Worm (Caenorhabditis elegans) whole organism, L1 larva: ENCODE data around the gene srd-47.

Source experiments
- C16A3.4 ChIP-seq: fragments of 150-350 bp; optimal IDR thresholded peaks from 2 replicates; lab custom pipeline; 2014; ENCODE audit warnings: missing biosample characterization, missing genetic modification characterization
- C34B4.2 ChIP-seq: sonication (generic microtip); optimal IDR thresholded peaks from 2 replicates; lab custom pipeline; 2017; ENCODE audit warnings: mild to moderate bottlenecking, missing genetic modification characterization, missing compliant biosample characterization
- F16B12.6 ChIP-seq: fragments of 150-350 bp; optimal IDR thresholded peaks from 2 replicates; lab custom pipeline; 2014; ENCODE audit warnings: missing biosample characterization, missing genetic modification characterization
- Y116A8C.19 ChIP-seq: sonication (generic microtip); optimal IDR thresholded peaks from 2 replicates; lab custom pipeline; 2016; ENCODE audit warnings: missing compliant biosample characterization, missing genetic modification characterization, borderline replicate concordance
- alr-1 ChIP-seq: fragments of 200-800 bp; sonication (Bioruptor generic); optimal IDR thresholded peaks from 2 replicates; lab custom pipeline; 2018; ENCODE audit warnings: borderline replicate concordance, mild to moderate bottlenecking, missing genetic modification characterization, missing compliant biosample characterization
- ama-1 ChIP-seq: fragments of 150-350 bp; optimal IDR thresholded peaks from 2 replicates; lab custom pipeline; 2014
- blmp-1 ChIP-seq: fragments of 150-350 bp; optimal IDR thresholded peaks from 2 replicates; lab custom pipeline; 2014; ENCODE audit warnings: missing biosample characterization, missing genetic modification characterization
- ceh-63 ChIP-seq: fragments of 200-800 bp; sonication (Bioruptor generic); optimal IDR thresholded peaks from 2 replicates; lab custom pipeline; 2018; ENCODE audit warnings: mild to moderate bottlenecking, missing genetic modification characterization, missing compliant biosample characterization
- ceh-82 ChIP-seq, 3 experiments: fragments of 150-350 bp in 1 of 3; sonication (generic microtip) in 2 of 3; optimal IDR thresholded peaks; 2 replicates each; lab custom pipeline; 2014 to 2017; ENCODE audit warnings: missing biosample characterization in 3 of 3, missing genetic modification characterization in 3 of 3
- ceh-90 ChIP-seq: sonication (generic microtip); optimal IDR thresholded peaks from 2 replicates; lab custom pipeline; 2016; ENCODE audit warnings: missing genetic modification characterization, missing compliant biosample characterization
- dpl-1 ChIP-seq, 3 experiments: fragments of 150-350 bp in 2 of 3; sonication (generic microtip) in 1 of 3; optimal IDR thresholded peaks; 2 replicates each; lab custom pipeline; 2014 to 2017; ENCODE audit warnings: missing biosample characterization in 3 of 3, missing genetic modification characterization in 3 of 3, missing genetic modification reagents in 3 of 3
- efl-1 ChIP-seq, 4 experiments: fragments of 150-350 bp; optimal IDR thresholded peaks in 3 of 4; peaks in 1 of 4; 1 replicate in 1 of 4; 2 replicates in 3 of 4; lab custom pipeline; 2014; ENCODE audit warnings: missing biosample characterization in 2 of 4, missing genetic modification characterization in 2 of 4, missing genetic modification reagents in 2 of 4
- efl-3 ChIP-seq: fragments of 200-800 bp; sonication (Bioruptor generic); optimal IDR thresholded peaks from 2 replicates; lab custom pipeline; 2018; ENCODE audit warnings: mild to moderate bottlenecking, missing genetic modification characterization, missing compliant biosample characterization
- elt-3 ChIP-seq, 6 experiments: fragments of 150-350 bp in 1 of 6; sonication (generic microtip); optimal IDR thresholded peaks; 2 replicates each; lab custom pipeline; 2017 to 2018; ENCODE audit warnings: missing biosample characterization in 6 of 6, missing genetic modification characterization in 6 of 6, inconsistent platforms in 1 of 6
- fkh-10 ChIP-seq: sonication (generic microtip); optimal IDR thresholded peaks from 2 replicates; lab custom pipeline; 2017; ENCODE audit warnings: missing biosample characterization, missing genetic modification reagents, missing genetic modification characterization
- fkh-8 ChIP-seq: sonication (generic microtip); optimal IDR thresholded peaks from 2 replicates; lab custom pipeline; 2016; ENCODE audit warnings: mild to moderate bottlenecking, missing genetic modification characterization, missing compliant biosample characterization
- grh-1 ChIP-seq: fragments of 200-800 bp; sonication (Bioruptor generic); IDR thresholded peaks from 2 replicates; pipeline ENCODE4 v1.3.6; 2022; ENCODE audit warnings: missing genetic modification reagents, missing genetic modification characterization, missing compliant biosample characterization
- hlh-17 ChIP-seq: fragments of 200-800 bp; sonication (Bioruptor generic); optimal IDR thresholded peaks from 2 replicates; lab custom pipeline; 2018; ENCODE audit warnings: missing genetic modification characterization, mild to moderate bottlenecking, missing compliant biosample characterization, moderate library complexity, borderline replicate concordance
- hlh-4 ChIP-seq: sonication (generic microtip); optimal IDR thresholded peaks from 2 replicates; lab custom pipeline; 2016; ENCODE audit warnings: mild to moderate bottlenecking, missing genetic modification characterization, missing compliant biosample characterization
- jun-1 ChIP-seq: fragments of 150-350 bp; optimal IDR thresholded peaks from 2 replicates; lab custom pipeline; 2014; ENCODE audit warnings: missing biosample characterization, missing genetic modification reagents, missing genetic modification characterization
- lin-14 ChIP-seq: fragments of 200-800 bp; sonication (Bioruptor generic); optimal IDR thresholded peaks from 2 replicates; lab custom pipeline; 2018; ENCODE audit warnings: mild to moderate bottlenecking, missing genetic modification characterization, moderate library complexity, missing compliant biosample characterization
- lin-35 ChIP-seq, 2 experiments: fragments of 150-350 bp; optimal IDR thresholded peaks; 2 replicates each; lab custom pipeline; 2014; ENCODE audit warnings: missing biosample characterization in 2 of 2, missing genetic modification characterization in 2 of 2, missing genetic modification reagents in 2 of 2
- lir-3 ChIP-seq: sonication (generic microtip); optimal IDR thresholded peaks from 2 replicates; lab custom pipeline; 2016; ENCODE audit warnings: mild to moderate bottlenecking, missing genetic modification characterization, moderate library complexity, missing compliant biosample characterization; ENCODE audit not compliant: poor library complexity
- mdl-1 ChIP-seq, 2 experiments: fragments of 150-350 bp; optimal IDR thresholded peaks; 2 replicates each; lab custom pipeline; 2014 to 2017; ENCODE audit warnings: missing biosample characterization in 2 of 2, missing genetic modification characterization in 2 of 2, inconsistent platforms in 1 of 2
- nhr-12 ChIP-seq: sonication (generic microtip); optimal IDR thresholded peaks from 2 replicates; lab custom pipeline; 2017; ENCODE audit warnings: missing biosample characterization, missing genetic modification characterization
- nhr-19 ChIP-seq: fragments of 200-800 bp; sonication (Bioruptor generic); conservative IDR thresholded peaks from 2 replicates; pipeline ENCODE4 v1.3.6; 2022; ENCODE audit warnings: missing genetic modification characterization, missing compliant biosample characterization
- nhr-20 ChIP-seq: sonication (generic microtip); optimal IDR thresholded peaks from 2 replicates; lab custom pipeline; 2016; ENCODE audit warnings: mild to moderate bottlenecking, missing genetic modification characterization, missing compliant biosample characterization
- nhr-71 ChIP-seq: sonication (generic microtip); optimal IDR thresholded peaks from 2 replicates; lab custom pipeline; 2016; ENCODE audit warnings: mild to moderate bottlenecking, missing genetic modification characterization, moderate library complexity, missing compliant biosample characterization
- nhr-76 ChIP-seq: sonication (generic microtip); optimal IDR thresholded peaks from 2 replicates; lab custom pipeline; 2017; ENCODE audit warnings: missing biosample characterization, missing genetic modification characterization
- nhr-77 ChIP-seq: fragments of 150-350 bp; optimal IDR thresholded peaks from 2 replicates; lab custom pipeline; 2014; ENCODE audit warnings: missing biosample characterization, missing genetic modification characterization
- nhr-84 ChIP-seq: sonication (generic microtip); optimal IDR thresholded peaks from 2 replicates; lab custom pipeline; 2017; ENCODE audit warnings: missing biosample characterization, missing genetic modification characterization
- nhr-85 ChIP-seq: sonication (generic microtip); peaks from one replicate; lab custom pipeline; 2016; ENCODE audit warnings: missing genetic modification characterization, inconsistent platforms, missing compliant biosample characterization
- pax-3 ChIP-seq: fragments of 200-800 bp; sonication (Bioruptor generic); optimal IDR thresholded peaks from 2 replicates; lab custom pipeline; 2018; ENCODE audit warnings: mild to moderate bottlenecking, missing genetic modification characterization, moderate library complexity, missing compliant biosample characterization
- skn-1 ChIP-seq: fragments of 150-350 bp; optimal IDR thresholded peaks from 2 replicates; lab custom pipeline; 2014; ENCODE audit warnings: missing biosample characterization, missing genetic modification characterization
- snpc-4 ChIP-seq: fragments of 150-350 bp; optimal IDR thresholded peaks from 2 replicates; lab custom pipeline; 2014; ENCODE audit warnings: missing biosample characterization, missing genetic modification characterization
- snu-23 ChIP-seq: sonication (generic microtip); optimal IDR thresholded peaks from 2 replicates; lab custom pipeline; 2016; ENCODE audit warnings: missing genetic modification characterization, missing compliant biosample characterization
- sox-4 ChIP-seq: sonication (generic microtip); optimal IDR thresholded peaks from 2 replicates; lab custom pipeline; 2016; ENCODE audit warnings: missing genetic modification characterization, missing compliant biosample characterization
- sptf-1 ChIP-seq: fragments of 150-350 bp; optimal IDR thresholded peaks from 2 replicates; lab custom pipeline; 2014; ENCODE audit warnings: missing biosample characterization, missing genetic modification characterization
- sup-37 ChIP-seq: fragments of 200-800 bp; sonication (Bioruptor generic); optimal IDR thresholded peaks from 2 replicates; lab custom pipeline; 2018; ENCODE audit warnings: mild to moderate bottlenecking, missing genetic modification characterization, missing compliant biosample characterization
- tbx-2 ChIP-seq: sonication (generic microtip); optimal IDR thresholded peaks from 2 replicates; lab custom pipeline; 2016; ENCODE audit warnings: missing genetic modification characterization, missing compliant biosample characterization
- unc-30 ChIP-seq: sonication (generic microtip); optimal IDR thresholded peaks from 2 replicates; lab custom pipeline; 2017; ENCODE audit warnings: missing biosample characterization, missing genetic modification characterization
- unc-62 ChIP-seq: fragments of 150-350 bp; optimal IDR thresholded peaks from 2 replicates; lab custom pipeline; 2014; ENCODE audit warnings: missing biosample characterization, missing genetic modification reagents, missing genetic modification characterization
- unc-98 ChIP-seq: fragments of 200-800 bp; sonication (Bioruptor generic); IDR thresholded peaks from 2 replicates; pipeline ENCODE4 v1.3.6; 2022; ENCODE audit warnings: missing genetic modification characterization, missing compliant biosample characterization
- xbp-1 ChIP-seq: sonication (generic microtip); optimal IDR thresholded peaks from 2 replicates; lab custom pipeline; 2016; ENCODE audit warnings: missing genetic modification characterization, missing compliant biosample characterization
- ztf-4 ChIP-seq: fragments of 150-350 bp; optimal IDR thresholded peaks from 2 replicates; lab custom pipeline; 2014; ENCODE audit warnings: missing biosample characterization, missing genetic modification characterization

Gene srd-47

DNA sequence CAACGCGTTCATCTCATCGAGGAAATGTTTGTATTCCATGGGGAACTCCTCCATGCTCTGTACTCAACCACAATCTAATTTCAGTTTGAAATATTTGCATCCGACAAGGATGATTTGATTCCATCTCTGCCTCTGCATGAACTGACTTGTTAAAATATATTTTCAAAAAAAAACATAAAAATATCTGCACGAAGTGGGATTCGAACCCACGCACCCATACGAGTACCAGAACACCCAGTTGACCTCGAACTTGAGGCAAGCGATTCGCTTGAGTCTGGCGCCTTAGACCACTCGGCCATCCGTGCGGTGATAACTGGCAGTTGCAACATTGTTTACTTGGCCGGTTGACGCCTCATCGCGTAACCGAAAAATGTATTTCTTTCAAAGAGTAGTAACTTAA, 14.4 kb downstream of the srd-47 start (continued):
- peak in 2 of 3 experiments; percentile 36 to 46 for TF ChIP-seq ceh-82 (tag; optimal IDR thresholded peaks at IDR 0.05; lab: Kevin White, UChicago)
- no peak for TF ChIP-seq alr-1 (tag; lab: Kevin White, UChicago)
- TF ChIP-seq dpl-1 (GFP tag; optimal IDR thresholded peaks at IDR 0.05; lab: Kevin White, UChicago), result no peak
- no peak for TF ChIP-seq ceh-90
- TF ChIP-seq lir-3 (tag; lab: Kevin White, UChicago), result peak; percentile 52
- no peak for TF ChIP-seq efl-1 (optimal IDR thresholded peaks at IDR 0.05; lab: Kevin White, UChicago)
- peak in 1 of 2 experiments; percentile 76 for TF ChIP-seq efl-1 (GFP tag; optimal IDR thresholded peaks at IDR 0.05 in 1 of 2; lab: Kevin White, UChicago)
- TF ChIP-seq lin-14 (GFP tag; lab: Kevin White, UChicago), result peak; percentile 36
- TF ChIP-seq nhr-19 (GFP tag; lab: Robert Waterston, UW), result peak; percentile 69
- peak; percentile 80 for TF ChIP-seq nhr-85 (tag; lab: Kevin White, UChicago)
- TF ChIP-seq blmp-1, result no peak
- TF ChIP-seq nhr-20, result peak; percentile 57
- no peak for TF ChIP-seq snpc-4
- TF ChIP-seq unc-98 (GFP tag; lab: Robert Waterston, UW), result no peak
- TF ChIP-seq nhr-12, result no peak
- no peak for TF ChIP-seq efl-3 (GFP tag; lab: Kevin White, UChicago)
- no peak for TF ChIP-seq fkh-10 (GFP tag; lab: Kevin White, UChicago)
- no peak for TF ChIP-seq sptf-1 (tag; lab: Kevin White, UChicago)
- peak; percentile 63 for TF ChIP-seq C16A3.4 (tag; lab: Kevin White, UChicago)
- TF ChIP-seq xbp-1 (tag; lab: Kevin White, UChicago), result peak; percentile 15
- TF ChIP-seq skn-1 (tag; lab: Kevin White, UChicago), result no peak
- no peak for TF ChIP-seq hlh-4 (tag; lab: Kevin White, UChicago)
- TF ChIP-seq sox-4 (tag; lab: Kevin White, UChicago), result no peak
- TF ChIP-seq Y116A8C.19, result no peak
- TF ChIP-seq jun-1, result no peak
- no peak for TF ChIP-seq ama-1
- TF ChIP-seq nhr-71 (tag; lab: Kevin White, UChicago), result peak; percentile 54
- TF ChIP-seq grh-1 (GFP tag; lab: Robert Waterston, UW), result no peak; the same call in 1 of the 2 replicates
- no peak for TF ChIP-seq ztf-4 (tag; lab: Kevin White, UChicago)
- TF ChIP-seq lin-35 (GFP tag; optimal IDR thresholded peaks at IDR 0.05; lab: Kevin White, UChicago), result peak in 1 of 2 experiments; percentile 74
- no peak for TF ChIP-seq F16B12.6 (tag; lab: Kevin White, UChicago)
- TF ChIP-seq ceh-63 (GFP tag; lab: Kevin White, UChicago), result no peak
- no peak for TF ChIP-seq sup-37 (GFP tag; lab: Kevin White, UChicago)
- TF ChIP-seq mdl-1 (tag; optimal IDR thresholded peaks at IDR 0.05; lab: Kevin White, UChicago), result peak in 1 of 2 experiments; percentile 8
- no peak for TF ChIP-seq C34B4.2 (tag; lab: Kevin White, UChicago)
- TF ChIP-seq nhr-76 (tag; lab: Kevin White, UChicago), result no peak
- peak; percentile 6 for TF ChIP-seq tbx-2 (tag; lab: Kevin White, UChicago)
- no peak for TF ChIP-seq pax-3
- TF ChIP-seq elt-3 (tag; optimal IDR thresholded peaks at IDR 0.05; lab: Kevin White, UChicago), result peak in 2 of 6 experiments; percentile 42 to 54
- no peak for TF ChIP-seq nhr-84 (tag; lab: Kevin White, UChicago)
- TF ChIP-seq nhr-77 (tag; lab: Kevin White, UChicago), result peak; percentile 5
- no peak for TF ChIP-seq unc-30 (tag; lab: Kevin White, UChicago)
- peak; percentile 72 for TF ChIP-seq snu-23

DNA sequence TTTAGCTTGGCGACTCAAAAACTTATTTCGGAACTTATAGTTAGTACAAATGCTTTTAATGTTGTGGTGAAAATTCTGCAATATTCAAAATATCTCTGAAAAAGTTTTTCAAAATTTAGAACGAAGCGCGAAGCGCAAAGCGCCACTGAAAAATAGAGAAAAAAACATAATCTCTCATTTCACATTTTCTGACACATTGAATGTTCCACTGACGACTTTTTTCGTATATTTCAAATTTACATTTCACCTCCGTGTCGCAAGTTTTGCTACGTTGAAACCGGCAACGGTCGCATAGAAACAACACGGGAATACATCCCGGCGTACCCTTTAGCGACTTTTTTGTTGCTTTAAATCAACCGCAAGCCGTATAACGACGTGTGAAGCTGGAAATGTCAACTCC, 14.9 kb downstream of the srd-47 start, which contains the start of gene F42F12.14:
Gene F42F12.14, plus strand, starts transcription at position 301 of the 400 bp plus-strand sequence.
- TF ChIP-seq fkh-8, result no peak
- TF ChIP-seq nhr-19 (GFP tag; lab: Robert Waterston, UW), result no peak
- TF ChIP-seq hlh-17 (GFP tag; lab: Kevin White, UChicago), result no peak
- TF ChIP-seq unc-62 (GFP tag; lab: Kevin White, UChicago), result no peak
- no peak for TF ChIP-seq grh-1 (GFP tag; lab: Robert Waterston, UW)
